Fruit fly (Drosophila melanogaster) whole organism, prepupa: ENCODE data around the gene Sec63.

ENCODE experiments used
- Blimp-1 ChIP-seq: fragments of 200-800 bp; sonication (Bioruptor generic); optimal IDR thresholded peaks from 3 replicates; lab custom pipeline; 2017; ENCODE audit warnings: missing biosample characterization, missing genetic modification characterization, mild to moderate bottlenecking, moderate library complexity, missing genetic modification reagents
- CG10631 ChIP-seq: fragments of 200-800 bp; sonication (Bioruptor generic); optimal IDR thresholded peaks from 2 replicates; lab custom pipeline; 2016; ENCODE audit warnings: missing biosample characterization, missing genetic modification characterization
- CG11294 ChIP-seq: fragments of 200-800 bp; sonication (Bioruptor generic); IDR thresholded peaks from 2 replicates; pipeline ENCODE4 v1.3.6; 2022; ENCODE audit warnings: missing biosample characterization, missing genetic modification characterization
- CG11762 ChIP-seq: fragments of 200-800 bp; sonication (Bioruptor generic); optimal IDR thresholded peaks from 3 replicates; lab custom pipeline; 2016; ENCODE audit warnings: missing biosample characterization, missing genetic modification characterization; ENCODE audit not compliant: insufficient read depth
- CG11902 ChIP-seq: fragments of 200-800 bp; sonication (Bioruptor generic); optimal IDR thresholded peaks from 3 replicates; lab custom pipeline; 2016; ENCODE audit warnings: missing biosample characterization, missing genetic modification characterization
- CG15336 ChIP-seq: fragments of 200-800 bp; sonication (Bioruptor generic); IDR thresholded peaks from 2 replicates; pipeline ENCODE4 v1.3.6; 2022; ENCODE audit warnings: missing biosample characterization, missing genetic modification characterization
- CG1621 ChIP-seq: fragments of 200-800 bp; sonication (Bioruptor generic); optimal IDR thresholded peaks from 3 replicates; lab custom pipeline; 2018; ENCODE audit warnings: missing biosample characterization, mild to moderate bottlenecking, missing genetic modification characterization
- CG16779 ChIP-seq: fragments of 200-800 bp; sonication (Bioruptor generic); optimal IDR thresholded peaks from 3 replicates; lab custom pipeline; 2017; ENCODE audit warnings: missing biosample characterization, mild to moderate bottlenecking, missing genetic modification characterization
- CG3032 ChIP-seq: fragments of 200-800 bp; optimal IDR thresholded peaks from 2 replicates; lab custom pipeline; 2019; ENCODE audit warnings: missing biosample characterization, mild to moderate bottlenecking, missing genetic modification characterization, moderate library complexity
- CG32006 ChIP-seq: fragments of 200-800 bp; sonication (Bioruptor generic); optimal IDR thresholded peaks from 3 replicates; lab custom pipeline; 2017; ENCODE audit warnings: missing biosample characterization, mild to moderate bottlenecking, missing genetic modification characterization
- CG34406 ChIP-seq: fragments of 200-800 bp; sonication (Bioruptor generic); optimal IDR thresholded peaks from 3 replicates; lab custom pipeline; 2016; ENCODE audit warnings: missing biosample characterization, missing genetic modification characterization
- CG3919 ChIP-seq: fragments of 200-800 bp; sonication (Bioruptor generic); optimal IDR thresholded peaks from 3 replicates; lab custom pipeline; 2016; ENCODE audit warnings: missing biosample characterization, missing genetic modification characterization
- CG4318 ChIP-seq: fragments of 200-800 bp; sonication (Bioruptor generic); optimal IDR thresholded peaks from 3 replicates; lab custom pipeline; 2017; ENCODE audit warnings: missing biosample characterization, mild to moderate bottlenecking, missing genetic modification characterization
- CG6163 ChIP-seq: fragments of 200-800 bp; sonication (Bioruptor generic); IDR thresholded peaks from 3 replicates; pipeline ENCODE4 v1.3.6; 2022; ENCODE audit warnings: missing biosample characterization, missing genetic modification characterization
- CG6792 ChIP-seq: fragments of 200-800 bp; sonication (Bioruptor generic); optimal IDR thresholded peaks from 3 replicates; lab custom pipeline; 2016; ENCODE audit warnings: missing biosample characterization, missing genetic modification characterization
- CG6854 ChIP-seq: fragments of 200-800 bp; sonication (Bioruptor generic); optimal IDR thresholded peaks from 2 replicates; lab custom pipeline; 2017; ENCODE audit warnings: missing biosample characterization, mild to moderate bottlenecking, missing genetic modification characterization
- CG7368 ChIP-seq: fragments of 200-800 bp; sonication (Bioruptor generic); optimal IDR thresholded peaks from 3 replicates; lab custom pipeline; 2016; ENCODE audit warnings: missing biosample characterization, missing genetic modification characterization
- CG8119 ChIP-seq: fragments of 200-800 bp; sonication (Bioruptor generic); IDR thresholded peaks from 3 replicates; pipeline ENCODE4 v1.3.6; 2022; ENCODE audit warnings: missing biosample characterization, missing genetic modification characterization
- CG8319 ChIP-seq: fragments of 200-800 bp; sonication (Bioruptor generic); optimal IDR thresholded peaks from 3 replicates; lab custom pipeline; 2016; ENCODE audit warnings: missing biosample characterization, missing genetic modification characterization
- CG9139 ChIP-seq: fragments of 200-800 bp; sonication (Bioruptor generic); optimal IDR thresholded peaks from 3 replicates; lab custom pipeline; 2017; ENCODE audit warnings: missing biosample characterization, mild to moderate bottlenecking, missing genetic modification characterization
- Eip75B ChIP-seq: fragments of 200-800 bp; sonication (Bioruptor generic); optimal IDR thresholded peaks from 3 replicates; lab custom pipeline; 2016; ENCODE audit warnings: missing biosample characterization, missing genetic modification characterization
- Eip78C ChIP-seq: fragments of 200-800 bp; sonication (Bioruptor generic); peaks from one replicate; lab custom pipeline; 2016; ENCODE audit warnings: missing biosample characterization, missing genetic modification characterization
- Eip93F ChIP-seq: fragments of 200-800 bp; sonication (Bioruptor generic); optimal IDR thresholded peaks from 2 replicates; lab custom pipeline; 2016; ENCODE audit warnings: missing biosample characterization, mild to moderate bottlenecking, missing genetic modification characterization
- Ets21C ChIP-seq: fragments of 200-800 bp; sonication (Bioruptor generic); optimal IDR thresholded peaks from 3 replicates; lab custom pipeline; 2016; ENCODE audit warnings: missing biosample characterization, missing genetic modification characterization
- Ets96B ChIP-seq: fragments of 200-800 bp; optimal IDR thresholded peaks from 2 replicates; lab custom pipeline; 2019; ENCODE audit warnings: missing biosample characterization, mild to moderate bottlenecking, missing genetic modification characterization, moderate library complexity
- Gug ChIP-seq: fragments of 200-800 bp; sonication (Bioruptor generic); IDR thresholded peaks from 2 replicates; pipeline ENCODE4 v1.3.6; 2022; ENCODE audit warnings: missing biosample characterization, missing genetic modification characterization
- Hr38 ChIP-seq: sonication (Bioruptor generic); optimal IDR thresholded peaks from 2 replicates; lab custom pipeline; 2016; ENCODE audit warnings: missing biosample characterization, missing genetic modification characterization
- Hr39 ChIP-seq: fragments of 200-800 bp; sonication (Bioruptor generic); optimal IDR thresholded peaks from 2 replicates; lab custom pipeline; 2016; ENCODE audit warnings: missing biosample characterization, missing genetic modification characterization
- Hr4 ChIP-seq: fragments of 200-800 bp; sonication (Bioruptor generic); optimal IDR thresholded peaks from 3 replicates; lab custom pipeline; 2016; ENCODE audit warnings: missing biosample characterization, missing genetic modification characterization
- Lpt ChIP-seq: fragments of 200-800 bp; sonication (Bioruptor generic); optimal IDR thresholded peaks from 3 replicates; lab custom pipeline; 2016; ENCODE audit warnings: missing biosample characterization, missing genetic modification characterization
- Met ChIP-seq: fragments of 200-800 bp; sonication (Bioruptor generic); optimal IDR thresholded peaks from 3 replicates; lab custom pipeline; 2016; ENCODE audit warnings: missing biosample characterization, missing genetic modification characterization
- OdsH ChIP-seq: fragments of 200-800 bp; sonication (Bioruptor generic); optimal IDR thresholded peaks from 3 replicates; lab custom pipeline; 2016; ENCODE audit warnings: missing biosample characterization, missing genetic modification characterization
- Smox ChIP-seq: fragments of 200-800 bp; sonication (Bioruptor generic); optimal IDR thresholded peaks from 3 replicates; lab custom pipeline; 2016; ENCODE audit warnings: missing biosample characterization, missing genetic modification characterization
- Sox102F ChIP-seq: fragments of 200-800 bp; sonication (Bioruptor generic); optimal IDR thresholded peaks from 2 replicates; lab custom pipeline; 2016; ENCODE audit warnings: missing biosample characterization, mild to moderate bottlenecking, missing genetic modification characterization
- Sox14 ChIP-seq: fragments of 200-800 bp; sonication (Bioruptor generic); optimal IDR thresholded peaks from 3 replicates; lab custom pipeline; 2016; ENCODE audit warnings: missing biosample characterization, missing genetic modification characterization
- Sox15 ChIP-seq: fragments of 200-800 bp; sonication (Bioruptor generic); optimal IDR thresholded peaks from 3 replicates; lab custom pipeline; 2016; ENCODE audit warnings: missing biosample characterization, missing genetic modification characterization
- achi ChIP-seq: fragments of 200-800 bp; sonication (Bioruptor generic); optimal IDR thresholded peaks from 3 replicates; lab custom pipeline; 2016; ENCODE audit warnings: missing biosample characterization, missing genetic modification characterization
- acj6 ChIP-seq: fragments of 200-800 bp; sonication (Bioruptor generic); optimal IDR thresholded peaks from 3 replicates; lab custom pipeline; 2016; ENCODE audit warnings: missing biosample characterization, missing genetic modification characterization
- cyc ChIP-seq: fragments of 200-800 bp; sonication (Bioruptor generic); optimal IDR thresholded peaks from 3 replicates; lab custom pipeline; 2016; ENCODE audit warnings: missing biosample characterization, missing genetic modification characterization
- dac ChIP-seq: fragments of 200-800 bp; sonication (Bioruptor generic); optimal IDR thresholded peaks from 2 replicates; lab custom pipeline; 2017; ENCODE audit warnings: missing biosample characterization, mild to moderate bottlenecking, missing genetic modification characterization
- esn ChIP-seq: fragments of 200-800 bp; sonication (Bioruptor generic); optimal IDR thresholded peaks from 2 replicates; lab custom pipeline; 2016; ENCODE audit warnings: missing biosample characterization, mild to moderate bottlenecking, missing genetic modification characterization, moderate library complexity
- fd59A ChIP-seq: fragments of 200-800 bp; sonication (Bioruptor generic); optimal IDR thresholded peaks from 2 replicates; lab custom pipeline; 2017; ENCODE audit warnings: missing biosample characterization, mild to moderate bottlenecking, missing genetic modification characterization, missing genetic modification reagents
- fd85E ChIP-seq: fragments of 200-800 bp; sonication (Bioruptor generic); optimal IDR thresholded peaks from 3 replicates; lab custom pipeline; 2016; ENCODE audit warnings: missing biosample characterization, missing genetic modification characterization
- fkh ChIP-seq: fragments of 200-800 bp; sonication (Bioruptor generic); optimal IDR thresholded peaks from 3 replicates; lab custom pipeline; 2017; ENCODE audit warnings: missing biosample characterization, mild to moderate bottlenecking, missing genetic modification characterization, moderate library complexity
- lz ChIP-seq: fragments of 200-800 bp; sonication (Bioruptor generic); optimal IDR thresholded peaks from 3 replicates; lab custom pipeline; 2016; ENCODE audit warnings: missing biosample characterization, missing genetic modification characterization
- net ChIP-seq: fragments of 200-800 bp; sonication (Bioruptor generic); optimal IDR thresholded peaks from 3 replicates; lab custom pipeline; 2016; ENCODE audit warnings: missing biosample characterization, missing genetic modification characterization
- spab ChIP-seq: fragments of 200-800 bp; sonication (Bioruptor generic); optimal IDR thresholded peaks from 2 replicates; lab custom pipeline; 2017; ENCODE audit warnings: missing biosample characterization, mild to moderate bottlenecking, missing genetic modification characterization, missing genetic modification reagents
- ss ChIP-seq, 2 experiments: fragments of 200-800 bp; sonication (Bioruptor generic); optimal IDR thresholded peaks; 2 replicates in 1 of 2; 3 replicates in 1 of 2; lab custom pipeline; 2017 to 2018; ENCODE audit warnings: mild to moderate bottlenecking in 2 of 2, missing biosample characterization in 2 of 2, missing genetic modification characterization in 2 of 2, moderate library complexity in 1 of 2
- svp ChIP-seq: fragments of 200-800 bp; sonication (Bioruptor generic); peaks from one replicate; lab custom pipeline; 2016; ENCODE audit warnings: missing biosample characterization, missing genetic modification characterization
- vri ChIP-seq: fragments of 200-800 bp; sonication (Bioruptor generic); optimal IDR thresholded peaks from 3 replicates; lab custom pipeline; 2016; ENCODE audit warnings: missing biosample characterization, mild to moderate bottlenecking, missing genetic modification characterization

The Sec63 gene

dm6 chr3L:7319768-7320167 is 40.6 kb upstream of the Sec63 start, which contains the start of gene CG8607:
Gene CG8607 (plus strand): TSS chr3L:7320068.
- no peak for TF ChIP-seq CG32006 (GFP tag; lab: Kevin White, UChicago)
- no peak for TF ChIP-seq acj6
- no peak for TF ChIP-seq dac (GFP tag; lab: Kevin White, UChicago)
- TF ChIP-seq CG8119 (GFP tag; lab: Robert Waterston, UW): no peak
- no peak for TF ChIP-seq CG16779
- no peak for TF ChIP-seq Met (GFP tag; lab: Kevin White, UChicago)
- no peak for TF ChIP-seq CG7368 (GFP tag; lab: Kevin White, UChicago)
- no peak for TF ChIP-seq CG4318 (GFP tag; lab: Kevin White, UChicago)
- no peak for TF ChIP-seq net

DNA sequence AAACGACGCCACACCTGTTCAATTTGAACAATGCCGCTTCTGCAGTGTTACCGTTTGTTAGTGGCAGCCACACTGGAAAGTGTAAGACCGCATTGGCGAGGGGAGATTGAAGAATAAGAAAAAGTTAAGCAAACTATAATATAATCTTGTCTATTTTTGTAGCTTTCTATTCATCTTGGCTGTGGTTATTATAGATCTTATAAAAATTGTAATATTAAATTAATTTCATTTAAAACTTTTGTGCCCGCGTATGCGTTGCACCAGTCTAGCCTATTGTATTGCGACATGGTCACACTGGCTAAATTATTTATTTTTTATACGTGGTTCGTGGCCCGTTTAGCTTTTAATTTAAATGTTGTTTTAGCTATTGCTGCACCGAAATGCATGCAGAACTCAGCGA is 37.0 kb upstream of the Sec63 start, which contains the start of the genes RhoGEF4 and Rint1:
TSS of gene RhoGEF4 (minus strand) at position 64 of the 400 bp plus-strand sequence.
TSS of gene Rint1 (plus strand) at position 272 of the 400 bp plus-strand sequence.
- no peak for TF ChIP-seq Blimp-1 (GFP tag; lab: Kevin White, UChicago)
- TF ChIP-seq spab (GFP tag; lab: Kevin White, UChicago): no peak
- TF ChIP-seq CG6163 (GFP tag; lab: Robert Waterston, UW): peak; percentile 55; the same call in 1 of the 3 replicates
- TF ChIP-seq fd59A (GFP tag; lab: Kevin White, UChicago): no peak
- TF ChIP-seq fd85E (GFP tag; lab: Kevin White, UChicago): no peak
- TF ChIP-seq CG1621 (tag; lab: Kevin White, UChicago): peak; percentile 1
- no peak for TF ChIP-seq CG15336 (GFP tag; lab: Robert Waterston, UW)
- no peak for TF ChIP-seq dac (GFP tag; lab: Kevin White, UChicago)
- peak; percentile 45 for TF ChIP-seq Sox15 (GFP tag; lab: Kevin White, UChicago)
- no peak for TF ChIP-seq CG11762
- TF ChIP-seq net: peak; percentile 16
- no peak for TF ChIP-seq Ets21C (GFP tag; lab: Kevin White, UChicago)
- peak; percentile 58 for TF ChIP-seq CG3032 (tag; lab: Kevin White, UChicago)
- peak; percentile 33 for TF ChIP-seq Ets96B (tag; lab: Kevin White, UChicago)
- TF ChIP-seq CG8319: no peak
- peak; percentile 76 for TF ChIP-seq Eip78C (GFP tag; lab: Kevin White, UChicago)
- TF ChIP-seq Hr38: no peak
- TF ChIP-seq Hr4: no peak
- TF ChIP-seq Lpt: no peak
- TF ChIP-seq Hr39 (GFP tag; lab: Kevin White, UChicago): peak; percentile 57
- TF ChIP-seq lz (GFP tag; lab: Kevin White, UChicago): peak; percentile 60
- TF ChIP-seq CG3919 (GFP tag; lab: Kevin White, UChicago): peak; percentile 40
- TF ChIP-seq CG4318 (GFP tag; lab: Kevin White, UChicago): no peak
- TF ChIP-seq cyc (GFP tag; lab: Kevin White, UChicago): peak; percentile 64
- peak; percentile 44 for TF ChIP-seq CG11902
- no peak for TF ChIP-seq Eip93F
- TF ChIP-seq CG32006 (GFP tag; lab: Kevin White, UChicago): no peak
- TF ChIP-seq Smox (GFP tag; lab: Kevin White, UChicago): no peak
- peak; percentile 57 for TF ChIP-seq acj6
- TF ChIP-seq CG34406 (GFP tag; lab: Kevin White, UChicago): peak; percentile 32
- no peak for TF ChIP-seq svp (GFP tag; lab: Kevin White, UChicago)
- no peak for TF ChIP-seq ss (GFP tag; optimal IDR thresholded peaks at IDR 0.05; lab: Kevin White, UChicago)
- TF ChIP-seq Sox102F (GFP tag; lab: Kevin White, UChicago): no peak
- no peak for TF ChIP-seq CG8119 (GFP tag; lab: Robert Waterston, UW)
- TF ChIP-seq CG6792 (GFP tag; lab: Kevin White, UChicago): peak; percentile 10
- TF ChIP-seq fkh: no peak
- no peak for TF ChIP-seq CG10631 (GFP tag; lab: Kevin White, UChicago)
- peak; percentile 61 for TF ChIP-seq Sox14
- peak; percentile 60 for TF ChIP-seq Gug (GFP tag; lab: Robert Waterston, UW)
- TF ChIP-seq achi (GFP tag; lab: Kevin White, UChicago): peak; percentile 39
- TF ChIP-seq OdsH (GFP tag; lab: Kevin White, UChicago): no peak
- TF ChIP-seq Eip75B: no peak
- TF ChIP-seq CG9139 (GFP tag; lab: Kevin White, UChicago): no peak
- no peak for TF ChIP-seq Met (GFP tag; lab: Kevin White, UChicago)
- TF ChIP-seq CG11294 (GFP tag; lab: Robert Waterston, UW): no peak
- no peak for TF ChIP-seq vri (GFP tag; lab: Kevin White, UChicago)
- no peak for TF ChIP-seq CG6854 (GFP tag; lab: Kevin White, UChicago)
- TF ChIP-seq esn (GFP tag; lab: Kevin White, UChicago): peak; percentile 54
